Worm (Caenorhabditis elegans): ENCODE results near the gene sdz-12.

DNA sequence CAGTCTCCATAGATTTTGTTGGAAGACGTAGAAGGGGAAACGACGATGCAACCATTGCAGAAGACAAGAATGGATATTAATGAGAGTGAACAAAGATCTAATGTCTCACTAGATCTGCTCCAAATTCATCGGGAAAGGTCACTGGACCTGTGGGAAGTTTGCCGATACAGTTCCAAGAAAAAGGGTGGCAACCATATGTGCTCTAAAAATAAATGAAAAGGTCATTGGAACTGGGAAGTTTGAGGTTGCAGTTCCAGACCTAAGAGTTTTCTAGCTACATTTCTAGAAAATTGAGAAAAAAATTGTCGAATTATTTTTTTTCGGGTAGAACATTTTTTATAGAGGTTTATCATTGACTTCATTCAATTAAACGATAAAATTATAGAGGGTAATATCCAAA lies 15.8 kb upstream of the sdz-12 start, which contains the start of gene fbxb-92:
- TF ChIP-seq snpc-4 (GFP tag; optimal IDR thresholded peaks at IDR 0.05) (no peak), snpc-4 (tag; optimal IDR thresholded peaks at IDR 0.05) (no peak), hrde-1 (tag; optimal IDR thresholded peaks at IDR 0.05; ENCODE audit: borderline replicate concordance) (no peak), cebp-1 (GFP tag; IDR thresholded peaks at IDR 0.05) (no peak), cebp-1 (tag; optimal IDR thresholded peaks at IDR 0.05) (no peak), rec-8 (tag; optimal IDR thresholded peaks at IDR 0.05) (no peak), Y56A3A.18 (GFP tag; IDR thresholded peaks at IDR 0.05) (no peak), nhr-80 (tag; optimal IDR thresholded peaks at IDR 0.05) (no peak), F22D6.2 (tag; optimal IDR thresholded peaks at IDR 0.05) (no peak), zfh-2 (GFP tag; conservative IDR thresholded peaks at IDR 0.05) (no peak), hmg-1.2 (GFP tag; IDR thresholded peaks at IDR 0.05) (no peak), F57A8.1 (GFP tag; optimal IDR thresholded peaks at IDR 0.05) (no peak), ama-1 (optimal IDR thresholded peaks at IDR 0.05) (no peak), ama-1 (GFP tag; optimal IDR thresholded peaks at IDR 0.05) (no peak), lin-26 (GFP tag; IDR thresholded peaks at IDR 0.05) (no peak), repo-1 (tag; optimal IDR thresholded peaks at IDR 0.05) (no peak)

Measured in whole organism, young adult.